Worm (Caenorhabditis elegans) whole organism, late embryonic: ENCODE data around the gene nhr-136.

Experiments used
- ama-1 ChIP-seq: fragments of 150-350 bp; optimal IDR thresholded peaks from 2 replicates; lab custom pipeline; 2014
- fkh-10 ChIP-seq: fragments of 150-350 bp; optimal IDR thresholded peaks from 2 replicates; lab custom pipeline; 2014; ENCODE audit warnings: missing biosample characterization, missing genetic modification reagents, missing genetic modification characterization
- lim-6 ChIP-seq: sonication (generic microtip); optimal IDR thresholded peaks from 2 replicates; lab custom pipeline; 2016; ENCODE audit warnings: missing genetic modification characterization, missing compliant biosample characterization

DNA sequence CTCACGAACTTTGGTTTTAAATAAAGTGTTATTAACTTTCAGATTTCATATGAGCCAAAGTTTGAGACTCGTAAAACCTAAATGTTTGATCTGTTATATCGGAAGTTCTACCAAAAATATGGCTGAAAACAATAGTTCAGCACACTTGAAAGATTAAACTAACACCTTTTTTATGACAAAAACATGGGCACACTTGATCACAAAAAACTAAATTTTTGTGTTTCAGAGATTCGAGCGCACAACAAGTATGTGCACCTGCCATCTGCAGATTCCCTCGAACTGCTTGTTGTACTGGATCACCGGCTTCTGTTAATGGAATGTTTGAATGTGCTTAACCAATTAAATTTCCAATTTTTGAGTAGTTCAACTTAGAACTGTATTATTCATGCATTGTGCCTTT, 46.8 kb downstream of the nhr-136 start:
- TF ChIP-seq ama-1 (lab: Kevin White, UChicago) (no peak), fkh-10 (GFP tag; lab: Kevin White, UChicago) (no peak), lim-6 (tag; lab: Kevin White, UChicago) (no peak)
